Fruit fly (Drosophila melanogaster) Kc167 (cell line): ENCODE data around the gene Ptpmeg2.

Source experiments
- Myc ChIP-seq: fragments of >200 bp; optimal IDR thresholded peaks from 2 replicates; lab custom pipeline; 2017; ENCODE audit warnings: missing external identifiers
- Sin3A ChIP-seq: fragments of >200 bp; optimal IDR thresholded peaks from 2 replicates; lab custom pipeline; 2018; ENCODE audit warnings: missing external identifiers
- h ChIP-seq: fragments of >200 bp; optimal IDR thresholded peaks from 3 replicates; lab custom pipeline; 2018; ENCODE audit warnings: missing external identifiers
- insv ChIP-seq: fragments of >200 bp; optimal IDR thresholded peaks from 3 replicates; lab custom pipeline; 2018; ENCODE audit warnings: missing external identifiers
- psq ChIP-seq: fragments of >200 bp; optimal IDR thresholded peaks from 2 replicates; lab custom pipeline; 2017; ENCODE audit warnings: missing external identifiers
- ttk ChIP-seq: sonication (Bioruptor generic); optimal IDR thresholded peaks from 2 replicates; lab custom pipeline; 2017; ENCODE audit warnings: missing external identifiers

The Ptpmeg2 gene

dm6 chrX:9650757-9651594 lies 8.0 kb downstream of the Ptpmeg2 start:
- TF ChIP-seq h (lab: Kevin White, UChicago) (no peak), Sin3A (lab: Kevin White, UChicago) (no peak), ttk (lab: Kevin White, UChicago) (no peak)

- no peak for TF ChIP-seq h (lab: Kevin White, UChicago)
- TF ChIP-seq Sin3A (lab: Kevin White, UChicago) = no peak
- no peak for TF ChIP-seq insv (lab: Kevin White, UChicago)
- no peak for TF ChIP-seq Myc
- no peak for TF ChIP-seq psq (lab: Kevin White, UChicago)
- no peak for TF ChIP-seq ttk (lab: Kevin White, UChicago)
Observed at dm6 chrX:9650048-9650447, 8.9 kb downstream of the Ptpmeg2 start.

- TF ChIP-seq Myc = no peak
- TF ChIP-seq insv (lab: Kevin White, UChicago) = no peak
- no peak for TF ChIP-seq psq (lab: Kevin White, UChicago)
- TF ChIP-seq ttk (lab: Kevin White, UChicago) = no peak
- TF ChIP-seq h (lab: Kevin White, UChicago) = no peak
Observed at dm6 chrX:9647067-9647466, 11.9 kb downstream of the Ptpmeg2 start.

- TF ChIP-seq psq (lab: Kevin White, UChicago) (no peak), ttk (lab: Kevin White, UChicago) (no peak), insv (lab: Kevin White, UChicago) (no peak), Myc (no peak), h (lab: Kevin White, UChicago) (no peak), Sin3A (lab: Kevin White, UChicago) (no peak)
Observed at dm6 chrX:9646022-9646421, 12.9 kb downstream of the Ptpmeg2 start.

dm6 chrX:9644828-9645227 lies 14.1 kb downstream of the Ptpmeg2 start:
- TF ChIP-seq insv (lab: Kevin White, UChicago) = no peak
- no peak for TF ChIP-seq Sin3A (lab: Kevin White, UChicago)
- no peak for TF ChIP-seq psq (lab: Kevin White, UChicago)
- TF ChIP-seq Myc = no peak
- no peak for TF ChIP-seq ttk (lab: Kevin White, UChicago)
- TF ChIP-seq h (lab: Kevin White, UChicago) = no peak

dm6 chrX:9641184-9641772 lies 17.7 kb downstream of the Ptpmeg2 start:
- TF ChIP-seq h (lab: Kevin White, UChicago) (no peak), psq (lab: Kevin White, UChicago) (no peak), ttk (lab: Kevin White, UChicago) (no peak), insv (lab: Kevin White, UChicago) (no peak), Sin3A (lab: Kevin White, UChicago) (no peak), Myc (no peak)

dm6 chrX:9640690-9641149 lies 18.2 kb downstream of the Ptpmeg2 start:
- TF ChIP-seq Sin3A (lab: Kevin White, UChicago) (no peak), h (lab: Kevin White, UChicago) (no peak), psq (lab: Kevin White, UChicago) (no peak), ttk (lab: Kevin White, UChicago) (no peak), Myc (no peak), insv (lab: Kevin White, UChicago) (no peak)

- TF ChIP-seq Myc (no peak), psq (lab: Kevin White, UChicago) (no peak), Sin3A (lab: Kevin White, UChicago) (no peak), ttk (lab: Kevin White, UChicago) (no peak), insv (lab: Kevin White, UChicago) (no peak), h (lab: Kevin White, UChicago) (no peak)
Observed at dm6 chrX:9638927-9639420, 20.0 kb downstream of the Ptpmeg2 start.

dm6 chrX:9636835-9637234 lies 22.1 kb downstream of the Ptpmeg2 start:
- no peak for TF ChIP-seq ttk (lab: Kevin White, UChicago)

dm6 chrX:9617598-9618076 lies 41.3 kb downstream of the Ptpmeg2 start:
- no peak for TF ChIP-seq Myc
- TF ChIP-seq insv (lab: Kevin White, UChicago) = no peak
- no peak for TF ChIP-seq psq (lab: Kevin White, UChicago)
- TF ChIP-seq ttk (lab: Kevin White, UChicago) = no peak
- TF ChIP-seq Sin3A (lab: Kevin White, UChicago) = no peak
- no peak for TF ChIP-seq h (lab: Kevin White, UChicago)

dm6 chrX:9615471-9615870 lies 43.5 kb downstream of the Ptpmeg2 start:
- TF ChIP-seq h (lab: Kevin White, UChicago) (no peak), Myc (no peak), ttk (lab: Kevin White, UChicago) (no peak), Sin3A (lab: Kevin White, UChicago) (no peak), insv (lab: Kevin White, UChicago) (no peak), psq (lab: Kevin White, UChicago) (no peak)
